Worm (Caenorhabditis elegans): ENCODE data around the gene aos-1.
A peak's percentile ranks its signal among the peaks of the same experiment; 100 is the strongest.

Gene aos-1

DNA sequence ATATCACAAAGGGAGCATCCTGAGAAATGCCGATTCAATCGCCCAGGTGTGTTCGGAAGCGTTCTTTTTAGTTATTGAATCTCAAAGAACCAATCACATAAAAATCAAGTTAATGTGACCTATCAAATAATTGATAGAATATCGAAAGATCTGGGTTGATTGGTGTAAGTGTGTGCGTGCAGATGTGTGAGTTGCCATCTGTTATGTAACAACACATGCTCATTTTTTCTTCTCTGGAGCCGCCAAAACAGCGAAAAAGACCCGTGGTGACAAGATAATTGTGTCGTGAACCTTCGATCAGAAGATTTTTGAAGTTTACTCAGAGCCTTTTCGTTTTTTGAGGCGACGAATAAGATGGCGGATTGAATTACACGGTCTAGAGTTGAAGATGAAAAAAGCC is 16.7 kb upstream of the aos-1 start (continued):
- peak; percentile 71 for TF ChIP-seq nhr-71 (tag; optimal IDR thresholded peaks at IDR 0.05)
- TF ChIP-seq nhr-19 (GFP tag; conservative IDR thresholded peaks at IDR 0.05) = peak; percentile 31; the same call in 1 of the 2 replicates
- peak; percentile 14 for TF ChIP-seq nhr-20 (tag; optimal IDR thresholded peaks at IDR 0.05)
- peak; percentile 49 for TF ChIP-seq rnt-1 (tag; optimal IDR thresholded peaks at IDR 0.05)

ce11 chrV:10145653-10146052 is 15.6 kb upstream of the aos-1 start, which contains the start of gene C51E3.9:
C51E3.9 (plus strand) TSS chrV:10145953.
- TF ChIP-seq unc-62 (GFP tag; optimal IDR thresholded peaks at IDR 0.05) = no peak
- TF ChIP-seq ceh-88 (GFP tag; IDR thresholded peaks at IDR 0.05) = no peak
- no peak for TF ChIP-seq snu-23 (GFP tag; optimal IDR thresholded peaks at IDR 0.05)
- TF ChIP-seq rnt-1 (tag; optimal IDR thresholded peaks at IDR 0.05) = peak; percentile 40
- no peak for TF ChIP-seq lin-35 (GFP tag; optimal IDR thresholded peaks at IDR 0.05)
- no peak for TF ChIP-seq unc-86 (tag; optimal IDR thresholded peaks at IDR 0.05)
- TF ChIP-seq nhr-71 (tag; optimal IDR thresholded peaks at IDR 0.05) = peak; percentile 31
- TF ChIP-seq xbp-1 (tag; optimal IDR thresholded peaks at IDR 0.05) = no peak
- peak; percentile 61 for TF ChIP-seq lin-14 (GFP tag; optimal IDR thresholded peaks at IDR 0.05)
- no peak for TF ChIP-seq alr-1 (tag; optimal IDR thresholded peaks at IDR 0.05; ENCODE audit: borderline replicate concordance)
- TF ChIP-seq C04F5.9 (tag; optimal IDR thresholded peaks at IDR 0.05) = no peak

DNA sequence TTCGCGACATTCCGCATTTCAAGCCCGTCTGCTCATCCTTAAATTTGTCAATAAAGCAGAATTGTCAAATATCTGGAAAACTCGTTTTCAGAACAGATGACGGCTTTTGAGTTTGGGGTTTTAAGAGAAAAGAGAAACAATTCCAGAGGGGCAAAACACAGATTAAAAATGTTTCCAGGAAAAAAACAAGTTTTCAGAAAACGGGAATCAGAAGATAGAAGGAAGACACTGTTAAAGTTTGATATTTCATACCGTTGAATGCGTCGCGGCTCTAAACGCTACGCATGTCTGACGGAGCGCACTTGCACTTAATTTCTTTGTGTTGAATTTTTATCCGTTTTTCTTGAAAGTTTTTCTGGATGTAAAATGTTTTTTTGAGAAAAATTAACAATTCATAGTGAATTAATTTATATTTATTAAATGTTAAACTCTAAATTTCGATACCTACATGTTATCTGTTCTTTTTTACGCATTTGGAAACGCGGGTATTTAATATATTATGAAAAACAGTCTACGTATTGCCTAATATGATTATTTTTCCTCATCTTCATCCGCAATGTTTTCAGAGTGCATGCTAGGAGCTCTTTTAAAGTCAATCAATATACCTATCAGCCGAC is 4.1 kb upstream of the aos-1 start, which contains the start of the genes C08B6.18, wdr-20 and C08B6.8:
Gene C08B6.18 (minus strand): TSS at position 51 of the 617 bp plus-strand sequence.
Gene wdr-20 (minus strand): TSS at position 82 of the 617 bp plus-strand sequence.
Gene C08B6.8 (plus strand): TSS at position 567 of the 617 bp plus-strand sequence.
- no peak for TF ChIP-seq lin-13 (GFP tag; optimal IDR thresholded peaks at IDR 0.05)
- TF ChIP-seq nhr-90 (tag; optimal IDR thresholded peaks at IDR 0.05; ENCODE audit: poor library complexity) = no peak
- no peak for TF ChIP-seq nhr-11 (tag; optimal IDR thresholded peaks at IDR 0.05)
- peak; percentile 3 for TF ChIP-seq nhr-71 (tag; optimal IDR thresholded peaks at IDR 0.05)
- TF ChIP-seq dpl-1 (GFP tag; optimal IDR thresholded peaks at IDR 0.05) = peak in 2 of 3 experiments; percentile 21 to 58
- peak; percentile 28 to 30 for TF ChIP-seq efl-1 (optimal IDR thresholded peaks at IDR 0.05)
- peak; percentile 42 to 87 for TF ChIP-seq efl-1 (GFP tag; optimal IDR thresholded peaks at IDR 0.05 in 1 of 2)
- no peak for TF ChIP-seq mdl-1 (tag; optimal IDR thresholded peaks at IDR 0.05)
- TF ChIP-seq unc-86 (tag; optimal IDR thresholded peaks at IDR 0.05) = no peak
- TF ChIP-seq elt-3 (tag; optimal IDR thresholded peaks at IDR 0.05) = peak in 1 of 6 experiments; percentile 8
- peak; percentile 42 for TF ChIP-seq skn-1 (tag; optimal IDR thresholded peaks at IDR 0.05)
- peak; percentile 4 for TF ChIP-seq nhr-20 (tag; optimal IDR thresholded peaks at IDR 0.05)
- no peak for TF ChIP-seq fkh-10 (GFP tag; optimal IDR thresholded peaks at IDR 0.05)
- TF ChIP-seq ama-1 (optimal IDR thresholded peaks at IDR 0.05) = no peak
- TF ChIP-seq lsy-2 (tag; optimal IDR thresholded peaks at IDR 0.05) = peak; percentile 21 to 65
- no peak for TF ChIP-seq unc-62 (GFP tag; optimal IDR thresholded peaks at IDR 0.05)
- no peak for TF ChIP-seq egl-13 (tag; optimal IDR thresholded peaks at IDR 0.05)
- peak; percentile 19 for TF ChIP-seq blmp-1 (tag; optimal IDR thresholded peaks at IDR 0.05)
- no peak for TF ChIP-seq nhr-28 (tag; optimal IDR thresholded peaks at IDR 0.05)
- TF ChIP-seq snu-23 (GFP tag; optimal IDR thresholded peaks at IDR 0.05) = peak; percentile 15
- peak; percentile 46 to 69 for TF ChIP-seq lin-35 (GFP tag; optimal IDR thresholded peaks at IDR 0.05)
- TF ChIP-seq snpc-4 (tag; optimal IDR thresholded peaks at IDR 0.05) = peak; percentile 61
- peak; percentile 47 for TF ChIP-seq C16A3.4 (tag; optimal IDR thresholded peaks at IDR 0.05)
- no peak for TF ChIP-seq sox-4 (tag; optimal IDR thresholded peaks at IDR 0.05)
- peak; percentile 65 for TF ChIP-seq lin-15B (tag; optimal IDR thresholded peaks at IDR 0.05)
- no peak for TF ChIP-seq lin-14 (GFP tag; optimal IDR thresholded peaks at IDR 0.05)
- no peak for TF ChIP-seq egl-27 (tag; optimal IDR thresholded peaks at IDR 0.05)
- TF ChIP-seq zag-1 (tag; optimal IDR thresholded peaks at IDR 0.05) = no peak
- TF ChIP-seq sptf-1 (tag; optimal IDR thresholded peaks at IDR 0.05) = no peak

DNA sequence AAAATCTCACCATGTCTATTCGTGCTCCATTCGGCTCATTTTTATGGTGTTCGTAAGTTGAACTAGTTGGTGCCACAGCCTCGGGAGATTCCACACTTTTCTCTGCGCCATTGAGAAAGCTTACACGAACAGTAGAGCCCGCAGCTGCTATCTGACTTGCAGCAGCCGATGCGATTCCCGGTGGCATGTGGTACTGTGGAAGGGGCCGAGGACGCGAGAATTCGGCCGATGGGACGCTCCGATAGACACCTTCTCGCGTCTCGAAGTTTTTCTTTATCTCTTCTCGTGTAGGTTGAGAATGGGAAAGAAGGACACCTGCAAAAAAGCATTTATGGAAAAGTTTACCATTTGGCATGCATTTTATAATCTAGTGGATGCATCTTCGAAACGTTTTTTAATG is 3.2 kb upstream of the aos-1 start:
- TF ChIP-seq pqm-1 (tag; optimal IDR thresholded peaks at IDR 0.05) (no peak), nhr-84 (tag; optimal IDR thresholded peaks at IDR 0.05) (no peak), fkh-10 (GFP tag; optimal IDR thresholded peaks at IDR 0.05) (no peak), blmp-1 (tag; optimal IDR thresholded peaks at IDR 0.05) (no peak), nhr-11 (tag; optimal IDR thresholded peaks at IDR 0.05) (no peak), fkh-4 (tag; optimal IDR thresholded peaks at IDR 0.05; ENCODE audit: borderline replicate concordance) (no peak), lir-3 (tag; optimal IDR thresholded peaks at IDR 0.05; ENCODE audit: poor library complexity) (no peak), tlp-1 (tag; optimal IDR thresholded peaks at IDR 0.05) (no peak), vab-15 (tag; optimal IDR thresholded peaks at IDR 0.05) (no peak), pag-3 (tag; optimal IDR thresholded peaks at IDR 0.05; ENCODE audit: borderline replicate concordance, insufficient read depth) (no peak), nhr-237 (tag; optimal IDR thresholded peaks at IDR 0.05) (no peak), isw-1 (GFP tag; IDR thresholded peaks at IDR 0.05) (no peak), alr-1 (tag; optimal IDR thresholded peaks at IDR 0.05; ENCODE audit: borderline replicate concordance) (no peak), irx-1 (tag; optimal IDR thresholded peaks at IDR 0.05) (no peak), dsc-1 (tag; optimal IDR thresholded peaks at IDR 0.05) (no peak), dpl-1 (GFP tag; optimal IDR thresholded peaks at IDR 0.05) (no peak), lsy-2 (tag; optimal IDR thresholded peaks at IDR 0.05) (no peak), lin-35 (GFP tag; optimal IDR thresholded peaks at IDR 0.05) (no peak)

All from whole organism, L1 larva.